Worm (Caenorhabditis elegans) whole organism, mixed stage, embryonic: ENCODE results near the gene C16C10.8.

ENCODE experiments used
- ces-1 ChIP-seq: fragments of 150-350 bp; optimal IDR thresholded peaks from 2 replicates; lab custom pipeline; 2014; ENCODE audit warnings: missing biosample characterization, missing genetic modification reagents, missing genetic modification characterization
- cnd-1 ChIP-seq: fragments of 200-800 bp; sonication (Bioruptor generic); optimal IDR thresholded peaks from 2 replicates; lab custom pipeline; 2018; ENCODE audit warnings: mild to moderate bottlenecking, missing genetic modification characterization, missing compliant biosample characterization
- nhr-12 ChIP-seq: fragments of 150-350 bp; optimal IDR thresholded peaks from 2 replicates; lab custom pipeline; 2014; ENCODE audit warnings: missing biosample characterization, missing genetic modification characterization
- nhr-28 ChIP-seq: fragments of 150-350 bp; optimal IDR thresholded peaks from 2 replicates; lab custom pipeline; 2014; ENCODE audit warnings: missing biosample characterization, missing genetic modification characterization
- pha-4 ChIP-seq: fragments of 150-350 bp; optimal IDR thresholded peaks from 2 replicates; lab custom pipeline; 2018; ENCODE audit warnings: missing biosample characterization, missing genetic modification reagents, missing genetic modification characterization
- snpc-4 ChIP-seq: fragments of 150-350 bp; optimal IDR thresholded peaks from 2 replicates; lab custom pipeline; 2014; ENCODE audit warnings: missing biosample characterization, missing genetic modification characterization
- sptf-1 ChIP-seq: sonication (generic microtip); optimal IDR thresholded peaks from 2 replicates; lab custom pipeline; 2017; ENCODE audit warnings: mild to moderate bottlenecking, missing genetic modification characterization, moderate library complexity, missing compliant biosample characterization
- unc-39 ChIP-seq: fragments of 150-350 bp; optimal IDR thresholded peaks from 2 replicates; lab custom pipeline; 2014; ENCODE audit warnings: missing biosample characterization, missing genetic modification characterization
- unc-62 ChIP-seq: fragments of 150-350 bp; optimal IDR thresholded peaks from 2 replicates; lab custom pipeline; 2014; ENCODE audit warnings: missing biosample characterization, missing genetic modification reagents, missing genetic modification characterization
- ztf-11 ChIP-seq: fragments of 150-350 bp; optimal IDR thresholded peaks from 2 replicates; lab custom pipeline; 2014; ENCODE audit warnings: missing biosample characterization, missing genetic modification characterization

ce11 chrIII:4190241-4190640 is 26.3 kb upstream of the C16C10.8 start, which contains the start of gene spp-28:
- TF ChIP-seq sptf-1 (tag; lab: Kevin White, UChicago) (no peak), cnd-1 (tag; lab: Kevin White, UChicago) (no peak), nhr-12 (no peak), unc-62 (GFP tag; lab: Kevin White, UChicago) (no peak), ztf-11 (tag; lab: Kevin White, UChicago) (no peak), ces-1 (GFP tag; lab: Kevin White, UChicago) (no peak), unc-39 (tag; lab: Kevin White, UChicago) (no peak), snpc-4 (tag; lab: Kevin White, UChicago) (no peak), pha-4 (tag; lab: Kevin White, UChicago) (no peak), nhr-28 (tag; lab: Kevin White, UChicago) (no peak)
